Fruit fly (Drosophila melanogaster): ENCODE data around the gene CG31957.

The CG31957 gene

DNA sequence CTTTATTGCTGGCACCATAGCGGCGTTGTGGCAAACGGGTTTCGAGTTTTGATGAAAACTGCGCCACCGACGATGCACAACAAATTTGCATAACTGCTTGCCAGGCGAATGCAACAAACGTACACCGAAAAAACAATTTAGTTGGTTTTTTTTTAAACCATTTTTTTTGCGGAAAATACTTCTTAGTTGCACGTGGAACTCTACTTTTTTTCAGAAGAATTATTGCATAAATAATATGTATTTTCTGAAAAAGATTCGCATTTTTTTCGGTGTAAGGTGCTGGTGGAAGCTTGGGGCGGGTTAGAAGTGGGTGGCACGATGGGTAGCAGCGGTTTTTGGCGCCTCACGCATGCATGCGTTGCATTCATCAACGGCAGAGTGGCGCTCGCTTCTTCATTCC is 8.9 kb upstream of the CG31957 start:
- TF ChIP-seq Snoo (tag; optimal IDR thresholded peaks at IDR 0.05) (no peak), CG13204 (GFP tag; optimal IDR thresholded peaks at IDR 0.05) (no peak), CG17806 (tag; optimal IDR thresholded peaks at IDR 0.05) (peak; percentile 5), CG8301 (tag; optimal IDR thresholded peaks at IDR 0.05) (peak; percentile 57), CG32121 (GFP tag; IDR thresholded peaks at IDR 0.05) (peak; percentile 80), gl (tag; optimal IDR thresholded peaks at IDR 0.05) (no peak), rn (GFP tag; IDR thresholded peaks at IDR 0.05) (no peak), CG14655 (GFP tag; optimal IDR thresholded peaks at IDR 0.05) (peak; percentile 61), fd96Ca (GFP tag; IDR thresholded peaks at IDR 0.05) (peak; percentile 69), D1 (tag; optimal IDR thresholded peaks at IDR 0.05) (no peak), CG4496 (GFP tag; IDR thresholded peaks at IDR 0.05) (peak; percentile 84), Pif1B (GFP tag; optimal IDR thresholded peaks at IDR 0.05) (no peak), CG8159 (tag; optimal IDR thresholded peaks at IDR 0.05) (no peak), Ets98B (GFP tag; IDR thresholded peaks at IDR 0.05) (peak; percentile 73), CG9948 (tag; optimal IDR thresholded peaks at IDR 0.05) (peak; percentile 35), CG15710 (tag; optimal IDR thresholded peaks at IDR 0.05) (peak; percentile 20), EcR (GFP tag; optimal IDR thresholded peaks at IDR 0.05) (no peak), CG12605 (GFP tag; IDR thresholded peaks at IDR 0.05) (peak; percentile 80), CG34367 (tag; optimal IDR thresholded peaks at IDR 0.05) (no peak), CG10348 (GFP tag; IDR thresholded peaks at IDR 0.05) (peak; percentile 39; the same call in 1 of the 2 replicates), Pif1A (GFP tag; optimal IDR thresholded peaks at IDR 0.05) (peak; percentile 42)

DNA sequence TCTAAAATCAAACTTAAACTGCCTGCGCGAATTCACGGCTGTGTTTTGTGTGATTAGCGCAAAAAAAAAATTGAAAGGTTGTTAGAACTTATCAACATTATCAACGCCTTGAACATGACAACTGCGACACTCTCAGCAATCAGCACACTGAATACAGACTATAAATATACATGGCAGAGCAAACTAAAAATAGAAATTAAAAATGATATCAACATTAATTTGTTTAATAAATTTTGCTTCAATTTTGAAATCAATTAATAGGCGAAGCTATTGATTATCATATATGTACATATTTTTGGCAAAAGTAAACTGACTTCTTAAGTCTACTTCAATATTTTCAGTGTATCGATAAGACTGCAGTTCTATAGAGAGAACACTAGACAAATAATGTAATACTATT is 7.8 kb upstream of the CG31957 start:
- TF ChIP-seq rn (GFP tag; IDR thresholded peaks at IDR 0.05) = no peak
- TF ChIP-seq Ets98B (GFP tag; IDR thresholded peaks at IDR 0.05) = no peak
- TF ChIP-seq CG9948 (tag; optimal IDR thresholded peaks at IDR 0.05) = no peak
- TF ChIP-seq Pif1A (GFP tag; optimal IDR thresholded peaks at IDR 0.05) = no peak
- TF ChIP-seq CG32121 (GFP tag; IDR thresholded peaks at IDR 0.05) = no peak
- no peak for TF ChIP-seq EcR (GFP tag; optimal IDR thresholded peaks at IDR 0.05)
- peak; percentile 33 for TF ChIP-seq CG17806 (tag; optimal IDR thresholded peaks at IDR 0.05)
- no peak for TF ChIP-seq CG13204 (GFP tag; optimal IDR thresholded peaks at IDR 0.05)
- no peak for TF ChIP-seq Pif1B (GFP tag; optimal IDR thresholded peaks at IDR 0.05)
- TF ChIP-seq CG10348 (GFP tag; IDR thresholded peaks at IDR 0.05) = no peak
- TF ChIP-seq D1 (tag; optimal IDR thresholded peaks at IDR 0.05) = no peak
- peak; percentile 1 for TF ChIP-seq CG8301 (tag; optimal IDR thresholded peaks at IDR 0.05)
- no peak for TF ChIP-seq CG4496 (GFP tag; IDR thresholded peaks at IDR 0.05)
- no peak for TF ChIP-seq CG12605 (GFP tag; IDR thresholded peaks at IDR 0.05)
- TF ChIP-seq CG34367 (tag; optimal IDR thresholded peaks at IDR 0.05) = no peak
- peak; percentile 35 for TF ChIP-seq CG14655 (GFP tag; optimal IDR thresholded peaks at IDR 0.05)
- TF ChIP-seq CG8159 (tag; optimal IDR thresholded peaks at IDR 0.05) = peak; percentile 47
- no peak for TF ChIP-seq fd96Ca (GFP tag; IDR thresholded peaks at IDR 0.05)
- TF ChIP-seq CG15710 (tag; optimal IDR thresholded peaks at IDR 0.05) = no peak
- TF ChIP-seq gl (tag; optimal IDR thresholded peaks at IDR 0.05) = no peak
- no peak for TF ChIP-seq Snoo (tag; optimal IDR thresholded peaks at IDR 0.05)

DNA sequence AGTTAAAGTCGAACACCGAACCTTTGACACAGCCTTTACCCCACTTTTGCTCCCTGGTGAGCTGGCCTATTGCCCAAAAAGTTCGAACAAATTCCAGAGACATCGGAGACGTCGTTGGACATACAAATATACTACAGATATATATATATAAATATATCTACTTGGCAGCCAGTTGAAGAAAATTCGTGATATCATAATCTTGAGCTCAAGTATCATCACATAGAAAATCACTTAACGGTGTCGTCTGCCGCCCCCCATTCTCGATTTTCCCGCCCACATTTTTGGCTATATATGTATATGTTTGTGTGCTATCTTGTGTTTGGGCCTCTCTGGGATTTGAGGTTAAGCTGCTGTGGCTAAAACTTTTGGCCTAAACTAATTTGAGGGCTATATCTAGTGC is 4.8 kb upstream of the CG31957 start:
- TF ChIP-seq CG10348 (GFP tag; IDR thresholded peaks at IDR 0.05) (no peak), Snoo (tag; optimal IDR thresholded peaks at IDR 0.05) (no peak), CG8159 (tag; optimal IDR thresholded peaks at IDR 0.05) (no peak), CG12605 (GFP tag; IDR thresholded peaks at IDR 0.05) (no peak), D1 (tag; optimal IDR thresholded peaks at IDR 0.05) (no peak), CG8301 (tag; optimal IDR thresholded peaks at IDR 0.05) (no peak), CG32121 (GFP tag; IDR thresholded peaks at IDR 0.05) (no peak), Pif1B (GFP tag; optimal IDR thresholded peaks at IDR 0.05) (no peak), gl (tag; optimal IDR thresholded peaks at IDR 0.05) (no peak), Pif1A (GFP tag; optimal IDR thresholded peaks at IDR 0.05) (no peak), CG15710 (tag; optimal IDR thresholded peaks at IDR 0.05) (no peak), rn (GFP tag; IDR thresholded peaks at IDR 0.05) (no peak)

DNA sequence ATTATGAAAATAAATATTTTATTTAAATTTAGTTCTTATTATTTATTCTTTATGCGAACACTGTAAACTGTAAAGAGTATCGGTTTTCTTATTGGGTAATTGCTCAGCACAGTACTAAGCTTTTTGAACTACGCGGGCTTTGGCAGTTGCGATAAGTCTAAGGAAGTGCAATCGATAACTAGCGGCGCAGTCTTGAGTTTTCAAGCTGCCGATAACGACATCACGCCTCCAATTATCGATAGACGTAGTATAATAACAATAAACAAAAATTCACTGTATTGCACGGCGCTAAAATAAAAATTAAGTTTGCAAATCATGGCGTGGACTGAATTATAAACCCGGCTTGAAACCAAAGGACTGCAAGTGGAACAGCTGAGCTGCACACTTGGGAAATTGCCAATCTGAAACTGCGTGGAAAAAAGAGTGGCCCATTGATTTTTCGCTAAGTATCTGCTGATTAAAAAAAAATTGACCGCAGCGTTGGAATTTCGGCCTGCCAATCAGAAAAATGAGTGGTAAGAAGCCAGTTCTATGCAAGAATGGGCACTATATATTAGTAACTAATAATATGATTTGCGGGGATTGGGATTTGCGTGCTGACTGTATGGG is 4.7 kb downstream of the CG31957 start, which contains the start of gene Cep97:
Gene Cep97 (plus strand): TSS at position 224 of the 609 bp plus-strand sequence.
- TF ChIP-seq CG8301 (tag; optimal IDR thresholded peaks at IDR 0.05) (no peak), CG15710 (tag; optimal IDR thresholded peaks at IDR 0.05) (no peak), CG12605 (GFP tag; IDR thresholded peaks at IDR 0.05) (no peak), D1 (tag; optimal IDR thresholded peaks at IDR 0.05) (no peak), CG32121 (GFP tag; IDR thresholded peaks at IDR 0.05) (no peak), CG17806 (tag; optimal IDR thresholded peaks at IDR 0.05) (no peak), Pif1B (GFP tag; optimal IDR thresholded peaks at IDR 0.05) (no peak), EcR (GFP tag; optimal IDR thresholded peaks at IDR 0.05) (no peak), fd96Ca (GFP tag; IDR thresholded peaks at IDR 0.05) (no peak), Snoo (tag; optimal IDR thresholded peaks at IDR 0.05) (no peak), gl (tag; optimal IDR thresholded peaks at IDR 0.05) (no peak)

DNA sequence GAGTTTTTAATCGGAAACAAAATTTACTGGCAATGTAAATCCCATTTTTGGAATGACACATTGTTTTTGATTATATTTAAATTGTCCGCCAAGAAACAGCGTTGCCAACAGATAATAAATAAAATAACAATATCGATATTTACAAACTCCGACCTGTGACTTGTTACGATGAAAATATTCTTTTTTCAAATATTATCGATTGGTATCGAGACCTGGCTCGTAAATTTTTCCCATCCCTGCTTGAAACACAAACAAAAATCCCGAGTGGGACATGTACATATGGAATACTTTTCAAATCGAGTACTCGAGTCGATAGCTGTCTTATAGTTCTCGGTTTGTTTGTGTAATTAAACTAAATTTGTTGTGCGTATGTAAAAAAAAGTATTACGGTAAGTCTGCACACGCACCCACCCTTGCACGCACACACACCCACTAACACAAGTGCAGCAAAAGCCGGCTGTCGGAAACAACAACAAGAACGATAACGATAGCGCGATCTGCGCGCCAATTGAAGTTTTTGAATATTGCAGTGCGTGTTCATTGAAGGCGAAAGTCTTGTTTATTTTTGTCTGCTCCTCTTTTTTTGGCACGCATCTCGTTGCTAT is 9.7 kb downstream of the CG31957 start, which contains the start of gene TTLL4B:
Gene TTLL4B (plus strand): TSS at position 232 of the 605 bp plus-strand sequence.
- no peak for TF ChIP-seq Pif1A (GFP tag; optimal IDR thresholded peaks at IDR 0.05)
- TF ChIP-seq rn (GFP tag; IDR thresholded peaks at IDR 0.05) = no peak
- no peak for TF ChIP-seq CG9948 (tag; optimal IDR thresholded peaks at IDR 0.05)
- TF ChIP-seq CG4496 (GFP tag; IDR thresholded peaks at IDR 0.05) = peak; percentile 28; the same call in 1 of the 3 replicates
- TF ChIP-seq CG13204 (GFP tag; optimal IDR thresholded peaks at IDR 0.05) = no peak

DNA sequence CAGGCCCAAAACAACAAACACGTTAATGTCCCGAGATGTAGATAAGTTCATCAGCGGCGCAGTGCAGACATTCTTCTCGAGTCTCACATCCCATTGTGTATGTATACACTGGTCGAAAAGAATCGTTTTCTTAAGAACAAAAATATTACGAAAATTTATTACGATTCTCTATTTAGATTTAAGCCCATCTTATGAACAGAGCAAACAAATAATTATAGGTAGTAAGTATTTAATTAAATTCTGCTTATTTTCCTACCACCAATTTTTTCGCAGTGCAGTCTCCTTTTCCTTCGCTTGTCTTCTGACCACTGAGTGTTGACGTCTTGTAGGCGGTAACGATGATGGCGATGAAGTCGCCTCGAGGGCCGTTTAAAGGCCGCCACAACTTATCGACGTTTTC is 10.9 kb downstream of the CG31957 start:
- peak; percentile 76 for TF ChIP-seq CG8159 (tag; optimal IDR thresholded peaks at IDR 0.05)
- peak; percentile 82 for TF ChIP-seq CG15710 (tag; optimal IDR thresholded peaks at IDR 0.05)
- no peak for TF ChIP-seq CG10348 (GFP tag; IDR thresholded peaks at IDR 0.05)
- TF ChIP-seq CG9948 (tag; optimal IDR thresholded peaks at IDR 0.05) = peak; percentile 69
- no peak for TF ChIP-seq Ets98B (GFP tag; IDR thresholded peaks at IDR 0.05)
- TF ChIP-seq rn (GFP tag; IDR thresholded peaks at IDR 0.05) = no peak
- no peak for TF ChIP-seq CG12605 (GFP tag; IDR thresholded peaks at IDR 0.05)
- no peak for TF ChIP-seq CG4496 (GFP tag; IDR thresholded peaks at IDR 0.05)
- no peak for TF ChIP-seq CG13204 (GFP tag; optimal IDR thresholded peaks at IDR 0.05)
- no peak for TF ChIP-seq Pif1B (GFP tag; optimal IDR thresholded peaks at IDR 0.05)
- TF ChIP-seq gl (tag; optimal IDR thresholded peaks at IDR 0.05) = no peak
- TF ChIP-seq fd96Ca (GFP tag; IDR thresholded peaks at IDR 0.05) = no peak
- no peak for TF ChIP-seq EcR (GFP tag; optimal IDR thresholded peaks at IDR 0.05)
- TF ChIP-seq Snoo (tag; optimal IDR thresholded peaks at IDR 0.05) = no peak
- peak; percentile 65 for TF ChIP-seq CG17806 (tag; optimal IDR thresholded peaks at IDR 0.05)
- TF ChIP-seq CG8301 (tag; optimal IDR thresholded peaks at IDR 0.05) = no peak
- no peak for TF ChIP-seq D1 (tag; optimal IDR thresholded peaks at IDR 0.05)
- TF ChIP-seq CG14655 (GFP tag; optimal IDR thresholded peaks at IDR 0.05) = no peak
- no peak for TF ChIP-seq CG32121 (GFP tag; IDR thresholded peaks at IDR 0.05)
- TF ChIP-seq Pif1A (GFP tag; optimal IDR thresholded peaks at IDR 0.05) = no peak
- peak; percentile 53 for TF ChIP-seq CG34367 (tag; optimal IDR thresholded peaks at IDR 0.05)

Measured in whole organism, pupa.